Worm (Caenorhabditis elegans) whole organism, L1 larva: Measurements from ENCODE around the gene fbxa-199.

Experiments
- C04F5.9 ChIP-seq: sonication (generic microtip); optimal IDR thresholded peaks from 2 replicates; lab custom pipeline; 2016; ENCODE audit warnings: missing genetic modification characterization, missing compliant biosample characterization
- Y116A8C.19 ChIP-seq: sonication (generic microtip); optimal IDR thresholded peaks from 2 replicates; lab custom pipeline; 2016; ENCODE audit warnings: missing compliant biosample characterization, missing genetic modification characterization, borderline replicate concordance
- aha-1 ChIP-seq: fragments of 150-350 bp; optimal IDR thresholded peaks from 2 replicates; lab custom pipeline; 2014; ENCODE audit warnings: missing biosample characterization, missing genetic modification characterization
- alr-1 ChIP-seq: fragments of 200-800 bp; sonication (Bioruptor generic); optimal IDR thresholded peaks from 2 replicates; lab custom pipeline; 2018; ENCODE audit warnings: borderline replicate concordance, mild to moderate bottlenecking, missing genetic modification characterization, missing compliant biosample characterization
- ama-1 ChIP-seq: fragments of 150-350 bp; optimal IDR thresholded peaks from 2 replicates; lab custom pipeline; 2014
- ceh-63 ChIP-seq: fragments of 200-800 bp; sonication (Bioruptor generic); optimal IDR thresholded peaks from 2 replicates; lab custom pipeline; 2018; ENCODE audit warnings: mild to moderate bottlenecking, missing genetic modification characterization, missing compliant biosample characterization
- ceh-8 ChIP-seq: fragments of 200-800 bp; sonication (Bioruptor generic); optimal IDR thresholded peaks from 2 replicates; lab custom pipeline; 2018; ENCODE audit warnings: mild to moderate bottlenecking, missing genetic modification characterization, moderate library complexity, missing compliant biosample characterization
- ceh-82 ChIP-seq, 3 experiments: fragments of 150-350 bp in 1 of 3; sonication (generic microtip) in 2 of 3; optimal IDR thresholded peaks; 2 replicates each; lab custom pipeline; 2014 to 2017; ENCODE audit warnings: missing biosample characterization in 3 of 3, missing genetic modification characterization in 3 of 3
- ceh-90 ChIP-seq: sonication (generic microtip); optimal IDR thresholded peaks from 2 replicates; lab custom pipeline; 2016; ENCODE audit warnings: missing genetic modification characterization, missing compliant biosample characterization
- ces-1 ChIP-seq: fragments of 150-350 bp; optimal IDR thresholded peaks from 2 replicates; lab custom pipeline; 2014; ENCODE audit warnings: missing biosample characterization, missing genetic modification reagents, missing genetic modification characterization
- dpl-1 ChIP-seq, 3 experiments: fragments of 150-350 bp in 2 of 3; sonication (generic microtip) in 1 of 3; optimal IDR thresholded peaks; 2 replicates each; lab custom pipeline; 2014 to 2017; ENCODE audit warnings: missing biosample characterization in 3 of 3, missing genetic modification characterization in 3 of 3, missing genetic modification reagents in 3 of 3
- efl-1 ChIP-seq, 4 experiments: fragments of 150-350 bp; optimal IDR thresholded peaks in 3 of 4; peaks in 1 of 4; 1 replicate in 1 of 4; 2 replicates in 3 of 4; lab custom pipeline; 2014; ENCODE audit warnings: missing biosample characterization in 2 of 4, missing genetic modification characterization in 2 of 4, missing genetic modification reagents in 2 of 4
- efl-3 ChIP-seq: fragments of 200-800 bp; sonication (Bioruptor generic); optimal IDR thresholded peaks from 2 replicates; lab custom pipeline; 2018; ENCODE audit warnings: mild to moderate bottlenecking, missing genetic modification characterization, missing compliant biosample characterization
- egl-27 ChIP-seq, 2 experiments: fragments of 150-350 bp in 1 of 2; sonication (generic microtip); optimal IDR thresholded peaks; 3 replicates each; lab custom pipeline; 2017 to 2018; ENCODE audit warnings: missing biosample characterization in 2 of 2, missing genetic modification characterization in 2 of 2, missing genetic modification reagents in 2 of 2
- ets-5 ChIP-seq: fragments of 200-800 bp; sonication (Bioruptor generic); IDR thresholded peaks from 2 replicates; pipeline ENCODE4 v1.3.6; 2022; ENCODE audit warnings: missing genetic modification characterization, missing compliant biosample characterization
- fkh-8 ChIP-seq: sonication (generic microtip); optimal IDR thresholded peaks from 2 replicates; lab custom pipeline; 2016; ENCODE audit warnings: mild to moderate bottlenecking, missing genetic modification characterization, missing compliant biosample characterization
- fos-1 ChIP-seq: fragments of 150-350 bp; optimal IDR thresholded peaks from 2 replicates; lab custom pipeline; 2014; ENCODE audit warnings: missing biosample characterization, missing genetic modification characterization
- grh-1 ChIP-seq: fragments of 200-800 bp; sonication (Bioruptor generic); IDR thresholded peaks from 2 replicates; pipeline ENCODE4 v1.3.6; 2022; ENCODE audit warnings: missing genetic modification reagents, missing genetic modification characterization, missing compliant biosample characterization
- hlh-17 ChIP-seq: fragments of 200-800 bp; sonication (Bioruptor generic); optimal IDR thresholded peaks from 2 replicates; lab custom pipeline; 2018; ENCODE audit warnings: missing genetic modification characterization, mild to moderate bottlenecking, missing compliant biosample characterization, moderate library complexity, borderline replicate concordance
- hpl-2 ChIP-seq: fragments of 150-350 bp; optimal IDR thresholded peaks from 2 replicates; lab custom pipeline; 2014; ENCODE audit warnings: missing biosample characterization, missing genetic modification reagents, missing genetic modification characterization
- jun-1 ChIP-seq: fragments of 150-350 bp; optimal IDR thresholded peaks from 2 replicates; lab custom pipeline; 2014; ENCODE audit warnings: missing biosample characterization, missing genetic modification reagents, missing genetic modification characterization
- lin-35 ChIP-seq, 2 experiments: fragments of 150-350 bp; optimal IDR thresholded peaks; 2 replicates each; lab custom pipeline; 2014; ENCODE audit warnings: missing biosample characterization in 2 of 2, missing genetic modification characterization in 2 of 2, missing genetic modification reagents in 2 of 2
- lin-39 ChIP-seq: fragments of 150-350 bp; optimal IDR thresholded peaks from 2 replicates; lab custom pipeline; 2014; ENCODE audit warnings: missing biosample characterization, missing genetic modification reagents, missing genetic modification characterization
- lir-3 ChIP-seq: sonication (generic microtip); optimal IDR thresholded peaks from 2 replicates; lab custom pipeline; 2016; ENCODE audit warnings: mild to moderate bottlenecking, missing genetic modification characterization, moderate library complexity, missing compliant biosample characterization; ENCODE audit not compliant: poor library complexity
- lsy-2 ChIP-seq, 2 experiments: fragments of 150-350 bp; optimal IDR thresholded peaks; 2 replicates each; lab custom pipeline; 2014; ENCODE audit warnings: missing biosample characterization in 2 of 2, missing genetic modification characterization in 2 of 2
- mdl-1 ChIP-seq, 2 experiments: fragments of 150-350 bp; optimal IDR thresholded peaks; 2 replicates each; lab custom pipeline; 2014 to 2017; ENCODE audit warnings: missing biosample characterization in 2 of 2, missing genetic modification characterization in 2 of 2, inconsistent platforms in 1 of 2
- mef-2 ChIP-seq: fragments of 150-350 bp; optimal IDR thresholded peaks from 2 replicates; lab custom pipeline; 2014; ENCODE audit warnings: missing biosample characterization, missing genetic modification characterization
- nhr-12 ChIP-seq: sonication (generic microtip); optimal IDR thresholded peaks from 2 replicates; lab custom pipeline; 2017; ENCODE audit warnings: missing biosample characterization, missing genetic modification characterization
- nhr-20 ChIP-seq: sonication (generic microtip); optimal IDR thresholded peaks from 2 replicates; lab custom pipeline; 2016; ENCODE audit warnings: mild to moderate bottlenecking, missing genetic modification characterization, missing compliant biosample characterization
- nhr-237 ChIP-seq: fragments of 150-350 bp; optimal IDR thresholded peaks from 2 replicates; lab custom pipeline; 2014; ENCODE audit warnings: missing biosample characterization, missing genetic modification characterization
- nhr-47 ChIP-seq: sonication (generic microtip); optimal IDR thresholded peaks from 2 replicates; lab custom pipeline; 2016; ENCODE audit warnings: mild to moderate bottlenecking, missing genetic modification characterization, moderate library complexity, missing compliant biosample characterization
- nhr-71 ChIP-seq: sonication (generic microtip); optimal IDR thresholded peaks from 2 replicates; lab custom pipeline; 2016; ENCODE audit warnings: mild to moderate bottlenecking, missing genetic modification characterization, moderate library complexity, missing compliant biosample characterization
- nhr-85 ChIP-seq: sonication (generic microtip); peaks from one replicate; lab custom pipeline; 2016; ENCODE audit warnings: missing genetic modification characterization, inconsistent platforms, missing compliant biosample characterization
- nhr-90 ChIP-seq: sonication (generic microtip); optimal IDR thresholded peaks from 2 replicates; lab custom pipeline; 2016; ENCODE audit warnings: mild to moderate bottlenecking, missing genetic modification characterization, missing compliant biosample characterization; ENCODE audit not compliant: poor library complexity
- pag-3 ChIP-seq: sonication (generic microtip); optimal IDR thresholded peaks from 2 replicates; lab custom pipeline; 2017; ENCODE audit warnings: missing genetic modification characterization, mild to moderate bottlenecking, missing compliant biosample characterization, antibody characterized with exemption, borderline replicate concordance; ENCODE audit not compliant: insufficient read depth
- snpc-4 ChIP-seq: fragments of 150-350 bp; optimal IDR thresholded peaks from 2 replicates; lab custom pipeline; 2014; ENCODE audit warnings: missing biosample characterization, missing genetic modification characterization
- sptf-1 ChIP-seq: fragments of 150-350 bp; optimal IDR thresholded peaks from 2 replicates; lab custom pipeline; 2014; ENCODE audit warnings: missing biosample characterization, missing genetic modification characterization
- sup-37 ChIP-seq: fragments of 200-800 bp; sonication (Bioruptor generic); optimal IDR thresholded peaks from 2 replicates; lab custom pipeline; 2018; ENCODE audit warnings: mild to moderate bottlenecking, missing genetic modification characterization, missing compliant biosample characterization
- swsn-7 ChIP-seq: sonication (generic microtip); optimal IDR thresholded peaks from 2 replicates; lab custom pipeline; 2016; ENCODE audit warnings: missing genetic modification characterization, missing compliant biosample characterization
- unc-30 ChIP-seq: sonication (generic microtip); optimal IDR thresholded peaks from 2 replicates; lab custom pipeline; 2017; ENCODE audit warnings: missing biosample characterization, missing genetic modification characterization
- unc-98 ChIP-seq: fragments of 200-800 bp; sonication (Bioruptor generic); IDR thresholded peaks from 2 replicates; pipeline ENCODE4 v1.3.6; 2022; ENCODE audit warnings: missing genetic modification characterization, missing compliant biosample characterization
- zip-4 ChIP-seq: fragments of 200-800 bp; sonication (Bioruptor generic); optimal IDR thresholded peaks from 2 replicates; lab custom pipeline; 2018; ENCODE audit warnings: mild to moderate bottlenecking, missing genetic modification characterization, moderate library complexity, missing compliant biosample characterization
- ztf-4 ChIP-seq: fragments of 150-350 bp; optimal IDR thresholded peaks from 2 replicates; lab custom pipeline; 2014; ENCODE audit warnings: missing biosample characterization, missing genetic modification characterization

Gene fbxa-199

ce11 chrV:15397139-15397538, 1.5 kb downstream of the fbxa-199 start:
- TF ChIP-seq lir-3 (tag; lab: Kevin White, UChicago) = no peak
- TF ChIP-seq ceh-90 (tag; lab: Kevin White, UChicago) = no peak
- no peak for TF ChIP-seq nhr-47
- no peak for TF ChIP-seq efl-3
- TF ChIP-seq mef-2 (tag; lab: Kevin White, UChicago) = no peak
- no peak for TF ChIP-seq dpl-1 (GFP tag; optimal IDR thresholded peaks at IDR 0.05; lab: Kevin White, UChicago)
- TF ChIP-seq ceh-82 (tag; optimal IDR thresholded peaks at IDR 0.05; lab: Kevin White, UChicago) = no peak
- TF ChIP-seq nhr-20 = no peak
- no peak for TF ChIP-seq aha-1
- no peak for TF ChIP-seq fos-1 (tag; lab: Kevin White, UChicago)
- TF ChIP-seq nhr-12 = no peak
- no peak for TF ChIP-seq ztf-4
- TF ChIP-seq zip-4 (GFP tag; lab: Kevin White, UChicago) = no peak
- TF ChIP-seq ama-1 (lab: Kevin White, UChicago) = no peak
- TF ChIP-seq hpl-2 (GFP tag; lab: Kevin White, UChicago) = no peak
- no peak for TF ChIP-seq egl-27 (tag; optimal IDR thresholded peaks at IDR 0.05; lab: Kevin White, UChicago)

ce11 chrV:15395347-15395746, 3.3 kb downstream of the fbxa-199 start, which contains the start of gene cyb-3:
Gene cyb-3, plus strand, starts transcription at chrV:15395696.
- TF ChIP-seq lin-35 (GFP tag; optimal IDR thresholded peaks at IDR 0.05; lab: Kevin White, UChicago) (peak in 1 of 2 experiments; percentile 7), sup-37 (no peak), efl-1 (optimal IDR thresholded peaks at IDR 0.05; lab: Kevin White, UChicago) (no peak), efl-1 (GFP tag; optimal IDR thresholded peaks at IDR 0.05 in 1 of 2; lab: Kevin White, UChicago) (peak in 1 of 2 experiments; percentile 95)

- TF ChIP-seq C04F5.9 (tag; lab: Kevin White, UChicago) (no peak), lin-35 (GFP tag; optimal IDR thresholded peaks at IDR 0.05; lab: Kevin White, UChicago) (peak; percentile 68 to 90), mdl-1 (tag; optimal IDR thresholded peaks at IDR 0.05; lab: Kevin White, UChicago) (no peak), efl-1 (optimal IDR thresholded peaks at IDR 0.05; lab: Kevin White, UChicago) (peak; percentile 39 to 78), efl-1 (GFP tag; optimal IDR thresholded peaks at IDR 0.05 in 1 of 2; lab: Kevin White, UChicago) (peak; percentile 86 to 98), dpl-1 (GFP tag; optimal IDR thresholded peaks at IDR 0.05; lab: Kevin White, UChicago) (peak; percentile 66 to 86 (median 77)), lsy-2 (tag; optimal IDR thresholded peaks at IDR 0.05; lab: Kevin White, UChicago) (peak in 1 of 2 experiments; percentile 7), sup-37 (no peak)
- TF ChIP-seq, all 84 proteins: peak for 4
Measured at ce11 chrV:15394906-15395305, 3.7 kb downstream of the fbxa-199 start, which contains the start of gene T06E6.1. Gene T06E6.1, minus strand, starts transcription at chrV:15394961.

- no peak for TF ChIP-seq nhr-90 (tag; lab: Kevin White, UChicago)
- no peak for TF ChIP-seq nhr-237
- no peak for TF ChIP-seq nhr-20
- no peak for TF ChIP-seq nhr-47
- TF ChIP-seq ets-5 (GFP tag; lab: Robert Waterston, UW) = no peak
- TF ChIP-seq zip-4 (GFP tag; lab: Kevin White, UChicago) = no peak
- no peak for TF ChIP-seq nhr-71 (tag; lab: Kevin White, UChicago)
- no peak for TF ChIP-seq nhr-12
- TF ChIP-seq pag-3 = no peak
- no peak for TF ChIP-seq ceh-8 (GFP tag; lab: Kevin White, UChicago)
- TF ChIP-seq swsn-7 (tag; lab: Kevin White, UChicago) = no peak
- TF ChIP-seq ces-1 (GFP tag; lab: Kevin White, UChicago) = no peak
- TF ChIP-seq ceh-63 (GFP tag; lab: Kevin White, UChicago) = no peak
- no peak for TF ChIP-seq alr-1 (tag; lab: Kevin White, UChicago)
- TF ChIP-seq ceh-82 (tag; optimal IDR thresholded peaks at IDR 0.05; lab: Kevin White, UChicago) = no peak
Measured at ce11 chrV:15392064-15392463, 6.6 kb downstream of the fbxa-199 start.

ce11 chrV:15388820-15389384, 9.7 kb downstream of the fbxa-199 start, which contains the start of gene srh-170:
Gene srh-170, minus strand, starts transcription at chrV:15388870.
- no peak for TF ChIP-seq ama-1 (lab: Kevin White, UChicago)
- no peak for TF ChIP-seq fkh-8 (tag; lab: Kevin White, UChicago)
- no peak for TF ChIP-seq Y116A8C.19 (tag; lab: Kevin White, UChicago)
- no peak for TF ChIP-seq lin-39 (tag; lab: Kevin White, UChicago)
- peak; percentile 57 for TF ChIP-seq grh-1
- TF ChIP-seq ceh-82 (tag; optimal IDR thresholded peaks at IDR 0.05; lab: Kevin White, UChicago) = no peak
- no peak for TF ChIP-seq hlh-17
- TF ChIP-seq nhr-85 (tag; lab: Kevin White, UChicago) = no peak
- no peak for TF ChIP-seq unc-30 (tag; lab: Kevin White, UChicago)
- no peak for TF ChIP-seq jun-1 (tag; lab: Kevin White, UChicago)
- no peak for TF ChIP-seq unc-98 (GFP tag; lab: Robert Waterston, UW)
- no peak for TF ChIP-seq aha-1
- no peak for TF ChIP-seq sptf-1
- TF ChIP-seq snpc-4 (tag; lab: Kevin White, UChicago) = no peak
- no peak for TF ChIP-seq ces-1 (GFP tag; lab: Kevin White, UChicago)
